Worm (Caenorhabditis elegans) whole organism, L2 larva: ENCODE results near the gene C02F12.8.

Source experiments
- C34F6.9 ChIP-seq: fragments of 150-350 bp; optimal IDR thresholded peaks from 2 replicates; lab custom pipeline; 2014; ENCODE audit warnings: missing biosample characterization, missing genetic modification characterization
- R02D3.7 ChIP-seq: fragments of 150-350 bp; optimal IDR thresholded peaks from 2 replicates; lab custom pipeline; 2014; ENCODE audit warnings: missing biosample characterization, missing genetic modification characterization
- Y55F3AM.14 ChIP-seq: fragments of 200-800 bp; sonication (Bioruptor generic); optimal IDR thresholded peaks from 2 replicates; lab custom pipeline; 2018; ENCODE audit warnings: mild to moderate bottlenecking, missing genetic modification characterization, missing compliant biosample characterization
- ZK546.5 ChIP-seq: sonication (generic microtip); optimal IDR thresholded peaks from 2 replicates; lab custom pipeline; 2017; ENCODE audit warnings: missing biosample characterization, missing genetic modification characterization
- ama-1 ChIP-seq: fragments of 150-350 bp; optimal IDR thresholded peaks from 2 replicates; lab custom pipeline; 2018; ENCODE audit warnings: inconsistent platforms
- blmp-1 ChIP-seq: sonication (generic microtip); optimal IDR thresholded peaks from 2 replicates; lab custom pipeline; 2017; ENCODE audit warnings: missing genetic modification characterization, mild to moderate bottlenecking, missing compliant biosample characterization, antibody characterized with exemption, moderate library complexity; ENCODE audit not compliant: insufficient read depth
- ceh-82 ChIP-seq: fragments of 150-350 bp; optimal IDR thresholded peaks from 2 replicates; lab custom pipeline; 2014; ENCODE audit warnings: missing biosample characterization, missing genetic modification characterization
- crh-2 ChIP-seq: sonication (generic microtip); optimal IDR thresholded peaks from 2 replicates; lab custom pipeline; 2017; ENCODE audit warnings: missing biosample characterization, missing genetic modification characterization
- dmd-4 ChIP-seq: sonication (generic microtip); optimal IDR thresholded peaks from 2 replicates; lab custom pipeline; 2017; ENCODE audit warnings: missing biosample characterization, missing genetic modification characterization
- egl-27 ChIP-seq: sonication (generic microtip); optimal IDR thresholded peaks from 3 replicates; lab custom pipeline; 2017; ENCODE audit warnings: missing biosample characterization, missing genetic modification reagents, missing genetic modification characterization
- elt-1 ChIP-seq: fragments of 150-350 bp; optimal IDR thresholded peaks from 2 replicates; lab custom pipeline; 2014; ENCODE audit warnings: missing biosample characterization, missing genetic modification characterization
- elt-3 ChIP-seq: sonication (generic microtip); optimal IDR thresholded peaks from 2 replicates; lab custom pipeline; 2017; ENCODE audit warnings: missing biosample characterization, missing genetic modification characterization
- fos-1 ChIP-seq: fragments of 150-350 bp; optimal IDR thresholded peaks from 2 replicates; lab custom pipeline; 2014; ENCODE audit warnings: missing biosample characterization, missing genetic modification characterization
- gmeb-1 ChIP-seq: fragments of 150-350 bp; optimal IDR thresholded peaks from 2 replicates; lab custom pipeline; 2014; ENCODE audit warnings: missing biosample characterization, missing genetic modification characterization
- lin-11 ChIP-seq: fragments of 150-350 bp; sonication (generic microtip); optimal IDR thresholded peaks from 2 replicates; lab custom pipeline; 2014; ENCODE audit warnings: missing biosample characterization, missing genetic modification characterization, inconsistent platforms, mixed read lengths
- lin-13 ChIP-seq: fragments of 150-350 bp; optimal IDR thresholded peaks from 2 replicates; lab custom pipeline; 2014; ENCODE audit warnings: missing biosample characterization, missing genetic modification reagents, missing genetic modification characterization
- lin-39 ChIP-seq: fragments of 150-350 bp; optimal IDR thresholded peaks from 2 replicates; lab custom pipeline; 2014; ENCODE audit warnings: missing biosample characterization, missing genetic modification reagents, missing genetic modification characterization
- lsy-2 ChIP-seq, 2 experiments: fragments of 150-350 bp in 1 of 2; sonication (generic microtip) in 1 of 2; optimal IDR thresholded peaks; 2 replicates each; lab custom pipeline; 2014 to 2017; ENCODE audit warnings: missing biosample characterization in 2 of 2, missing genetic modification characterization in 2 of 2
- mab-5 ChIP-seq: fragments of 150-350 bp; optimal IDR thresholded peaks from 2 replicates; lab custom pipeline; 2014; ENCODE audit warnings: missing biosample characterization, missing genetic modification characterization
- mbf-1 ChIP-seq: sonication (generic microtip); optimal IDR thresholded peaks from 2 replicates; lab custom pipeline; 2017; ENCODE audit warnings: missing biosample characterization, missing genetic modification characterization
- nhr-10 ChIP-seq: sonication (generic microtip); optimal IDR thresholded peaks from 2 replicates; lab custom pipeline; 2017; ENCODE audit warnings: missing biosample characterization, missing genetic modification characterization
- nhr-11 ChIP-seq: fragments of 150-350 bp; optimal IDR thresholded peaks from 2 replicates; lab custom pipeline; 2014; ENCODE audit warnings: missing biosample characterization, missing genetic modification characterization
- nhr-129 ChIP-seq: fragments of 150-350 bp; optimal IDR thresholded peaks from 2 replicates; lab custom pipeline; 2014; ENCODE audit warnings: missing biosample characterization, missing genetic modification characterization
- nhr-23 ChIP-seq: fragments of 150-350 bp; optimal IDR thresholded peaks from 2 replicates; lab custom pipeline; 2014; ENCODE audit warnings: missing biosample characterization, missing genetic modification reagents, missing genetic modification characterization
- nhr-237 ChIP-seq: fragments of 150-350 bp; optimal IDR thresholded peaks from 2 replicates; lab custom pipeline; 2014; ENCODE audit warnings: missing biosample characterization, missing genetic modification characterization
- nhr-25 ChIP-seq: fragments of 150-350 bp; sonication (generic microtip); optimal IDR thresholded peaks from 3 replicates; lab custom pipeline; 2014; ENCODE audit warnings: missing biosample characterization, missing genetic modification characterization
- nhr-77 ChIP-seq: fragments of 150-350 bp; optimal IDR thresholded peaks from 2 replicates; lab custom pipeline; 2014; ENCODE audit warnings: missing biosample characterization, missing genetic modification characterization
- peb-1 ChIP-seq: fragments of 150-350 bp; optimal IDR thresholded peaks from 2 replicates; lab custom pipeline; 2014; ENCODE audit warnings: missing biosample characterization, missing genetic modification characterization
- sem-4 ChIP-seq: fragments of 150-350 bp; optimal IDR thresholded peaks from 2 replicates; lab custom pipeline; 2014; ENCODE audit warnings: missing biosample characterization, missing genetic modification reagents, missing genetic modification characterization
- skn-1 ChIP-seq: sonication (generic microtip); optimal IDR thresholded peaks from 2 replicates; lab custom pipeline; 2017; ENCODE audit warnings: missing biosample characterization, missing genetic modification characterization
- sma-3 ChIP-seq: sonication (generic microtip); optimal IDR thresholded peaks from 2 replicates; lab custom pipeline; 2016; ENCODE audit warnings: missing genetic modification reagents, missing genetic modification characterization, missing compliant biosample characterization
- sma-9 ChIP-seq, 2 experiments: fragments of 150-350 bp in 1 of 2; sonication (generic microtip) in 1 of 2; optimal IDR thresholded peaks; 2 replicates each; lab custom pipeline; 2014 to 2016; ENCODE audit warnings: missing genetic modification characterization in 2 of 2, mild to moderate bottlenecking in 1 of 2, missing biosample characterization in 1 of 2, missing compliant biosample characterization in 1 of 2, missing genetic modification reagents in 1 of 2, moderate library complexity in 1 of 2
- snpc-4 ChIP-seq: fragments of 150-350 bp; optimal IDR thresholded peaks from 2 replicates; lab custom pipeline; 2014; ENCODE audit warnings: missing biosample characterization, missing genetic modification characterization
- unc-39 ChIP-seq: fragments of 150-350 bp; optimal IDR thresholded peaks from 2 replicates; lab custom pipeline; 2014; ENCODE audit warnings: missing biosample characterization, missing genetic modification characterization
- unc-55 ChIP-seq: fragments of 150-350 bp; sonication (generic microtip); optimal IDR thresholded peaks from 3 replicates; lab custom pipeline; 2014; ENCODE audit warnings: missing biosample characterization, missing genetic modification reagents, missing genetic modification characterization
- unc-62 ChIP-seq: fragments of 150-350 bp; optimal IDR thresholded peaks from 2 replicates; lab custom pipeline; 2014; ENCODE audit warnings: missing biosample characterization, missing genetic modification reagents, missing genetic modification characterization
- zag-1 ChIP-seq: fragments of 150-350 bp; optimal IDR thresholded peaks from 2 replicates; lab custom pipeline; 2014; ENCODE audit warnings: missing biosample characterization, missing genetic modification characterization
- ztf-4 ChIP-seq: fragments of 150-350 bp; optimal IDR thresholded peaks from 2 replicates; lab custom pipeline; 2014; ENCODE audit warnings: missing biosample characterization, missing genetic modification characterization

The C02F12.8 gene

DNA sequence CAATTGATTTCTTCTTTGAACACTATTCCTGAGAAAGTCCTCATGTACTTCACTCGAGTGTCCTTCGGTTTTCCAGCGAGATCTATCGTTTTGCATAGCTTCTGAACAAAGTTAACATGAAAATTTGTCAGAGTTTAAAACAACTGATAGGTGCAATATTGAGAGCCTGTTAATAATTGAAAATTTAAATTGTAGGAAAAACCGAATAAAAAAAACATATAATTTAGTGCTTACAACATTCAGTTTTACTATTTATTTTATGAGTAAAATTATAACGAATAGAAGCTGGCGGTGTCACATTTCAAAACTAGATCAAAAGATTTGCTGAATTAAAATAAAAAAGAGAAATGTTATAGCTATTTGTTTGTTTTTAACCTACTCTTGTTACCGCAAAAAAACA is at the start of gene C02F12.8:
Gene C02F12.8, minus strand, starts transcription at position 101 of the 400 bp plus-strand sequence.
- TF ChIP-seq nhr-11 (tag; lab: Kevin White, UChicago): no peak
- TF ChIP-seq lsy-2 (tag; optimal IDR thresholded peaks at IDR 0.05; lab: Kevin White, UChicago): no peak
- no peak for TF ChIP-seq nhr-23 (tag; lab: Kevin White, UChicago)
- TF ChIP-seq R02D3.7 (tag; lab: Kevin White, UChicago): no peak
- TF ChIP-seq peb-1: no peak
- TF ChIP-seq sma-9 (GFP tag; optimal IDR thresholded peaks at IDR 0.05; lab: Kevin White, UChicago): no peak
- no peak for TF ChIP-seq sma-9 (tag; optimal IDR thresholded peaks at IDR 0.05; lab: Kevin White, UChicago)

DNA sequence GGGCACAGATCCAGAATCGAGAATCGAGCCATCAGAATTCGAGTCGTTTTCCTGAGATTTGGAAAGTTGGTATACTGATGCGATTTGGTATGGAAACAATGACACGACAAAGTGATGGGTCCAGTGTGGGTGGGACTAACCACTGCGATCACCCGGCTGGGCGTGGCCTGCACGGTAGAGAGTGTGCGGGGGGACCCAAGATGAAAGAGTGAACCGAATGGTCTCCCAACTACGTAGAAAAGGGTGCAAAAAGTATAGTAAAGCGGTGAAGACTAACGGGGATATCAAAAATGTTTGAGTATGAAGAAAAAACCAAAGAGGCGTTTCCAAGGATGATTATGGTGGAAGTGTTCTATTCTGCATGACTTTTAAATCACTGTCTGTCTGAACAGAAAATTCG is 49.2 kb upstream of the C02F12.8 start, which contains the start of gene fkh-2:
Gene fkh-2, minus strand, starts transcription at position 101 of the 400 bp plus-strand sequence.
- TF ChIP-seq blmp-1 (tag; lab: Kevin White, UChicago) (no peak), C34F6.9 (no peak), lin-13 (GFP tag; lab: Kevin White, UChicago) (no peak), lsy-2 (tag; optimal IDR thresholded peaks at IDR 0.05; lab: Kevin White, UChicago) (no peak), lin-11 (tag; lab: Kevin White, UChicago) (no peak), ztf-4 (tag; lab: Kevin White, UChicago) (no peak), nhr-23 (tag; lab: Kevin White, UChicago) (no peak), egl-27 (tag; lab: Kevin White, UChicago) (no peak), unc-39 (tag; lab: Kevin White, UChicago) (no peak), crh-2 (tag; lab: Kevin White, UChicago) (no peak), nhr-77 (tag; lab: Kevin White, UChicago) (no peak), nhr-25 (tag; lab: Kevin White, UChicago) (no peak)

- TF ChIP-seq unc-62 (GFP tag; lab: Kevin White, UChicago) (no peak), snpc-4 (tag; lab: Kevin White, UChicago) (no peak), nhr-10 (no peak), lin-13 (GFP tag; lab: Kevin White, UChicago) (no peak), fos-1 (no peak), crh-2 (tag; lab: Kevin White, UChicago) (no peak), elt-1 (tag; lab: Kevin White, UChicago) (no peak), nhr-11 (tag; lab: Kevin White, UChicago) (no peak), mbf-1 (tag; lab: Kevin White, UChicago) (no peak), lin-39 (tag; lab: Kevin White, UChicago) (no peak), mab-5 (tag; lab: Kevin White, UChicago) (no peak), unc-39 (tag; lab: Kevin White, UChicago) (no peak), unc-55 (no peak)
Measured at ce11 chrX:3738617-3739016, 45.6 kb upstream of the C02F12.8 start.

DNA sequence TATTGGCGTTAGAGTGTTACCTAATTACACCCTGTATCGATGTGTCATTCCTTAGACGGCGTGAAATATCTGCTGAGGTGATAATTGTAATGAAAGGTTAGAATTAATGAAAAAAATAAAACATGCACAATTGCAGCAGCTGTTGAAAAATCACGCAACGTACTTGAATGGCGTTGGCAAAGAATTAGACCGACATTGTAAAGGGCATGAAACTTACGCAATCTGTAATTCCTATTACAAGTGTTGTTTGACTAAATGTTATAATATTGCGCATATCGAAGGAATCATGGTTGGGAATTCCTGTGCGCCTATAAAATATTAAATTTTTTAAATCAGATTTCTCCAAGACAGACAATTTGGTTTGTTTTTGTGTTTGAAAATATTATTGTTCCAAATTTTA is 40.7 kb upstream of the C02F12.8 start, which contains the start of gene tag-18:
Gene tag-18, minus strand, starts transcription at position 305 of the 400 bp plus-strand sequence.
- TF ChIP-seq nhr-237 (tag; lab: Kevin White, UChicago): no peak
- TF ChIP-seq ceh-82 (tag; lab: Kevin White, UChicago): no peak
- TF ChIP-seq ztf-4 (tag; lab: Kevin White, UChicago): no peak
- TF ChIP-seq dmd-4 (tag; lab: Kevin White, UChicago): no peak
- no peak for TF ChIP-seq Y55F3AM.14 (GFP tag; lab: Kevin White, UChicago)
- TF ChIP-seq nhr-129 (tag; lab: Kevin White, UChicago): no peak
- no peak for TF ChIP-seq lsy-2 (tag; optimal IDR thresholded peaks at IDR 0.05; lab: Kevin White, UChicago)
- TF ChIP-seq ZK546.5 (tag; lab: Kevin White, UChicago): no peak
- no peak for TF ChIP-seq ama-1
- TF ChIP-seq nhr-23 (tag; lab: Kevin White, UChicago): no peak
- TF ChIP-seq elt-3 (tag; lab: Kevin White, UChicago): no peak
- no peak for TF ChIP-seq gmeb-1 (tag; lab: Kevin White, UChicago)
- TF ChIP-seq skn-1 (tag; lab: Kevin White, UChicago): no peak
- no peak for TF ChIP-seq zag-1 (tag; lab: Kevin White, UChicago)
- TF ChIP-seq sma-3: no peak
- TF ChIP-seq nhr-11 (tag; lab: Kevin White, UChicago): no peak
- no peak for TF ChIP-seq sem-4 (tag; lab: Kevin White, UChicago)
